Worm (Caenorhabditis elegans) whole organism, midembryonic: ENCODE measurements around the gene K08A2.2.

ENCODE experiments used
- cog-1 ChIP-seq: sonication (generic microtip); optimal IDR thresholded peaks from 2 replicates; lab custom pipeline; 2016; ENCODE audit warnings: missing genetic modification characterization, missing compliant biosample characterization
- flt-1 ChIP-seq: fragments of 200-800 bp; sonication (Bioruptor generic); IDR thresholded peaks from 2 replicates; pipeline ENCODE4 v1.3.6; 2022; ENCODE audit warnings: missing genetic modification characterization, missing compliant biosample characterization
- klf-2 ChIP-seq: fragments of 200-800 bp; sonication (Bioruptor generic); conservative IDR thresholded peaks from 2 replicates; pipeline ENCODE4 v1.3.6; 2022; ENCODE audit warnings: missing genetic modification reagents, missing genetic modification characterization, missing compliant biosample characterization
- med-1 ChIP-seq: sonication (generic microtip); optimal IDR thresholded peaks from 2 replicates; lab custom pipeline; 2017; ENCODE audit warnings: missing genetic modification characterization, mild to moderate bottlenecking, missing compliant biosample characterization, antibody characterized with exemption, missing genetic modification reagents; ENCODE audit not compliant: insufficient read depth
- ref-1 ChIP-seq: fragments of 200-800 bp; sonication (Bioruptor generic); conservative IDR thresholded peaks from 2 replicates; pipeline ENCODE4 v1.3.6; 2022; ENCODE audit warnings: missing genetic modification reagents, missing genetic modification characterization, missing compliant biosample characterization
- tab-1 ChIP-seq: fragments of 200-800 bp; sonication (Bioruptor generic); IDR thresholded peaks from 2 replicates; pipeline ENCODE4 v1.3.6; 2022; ENCODE audit warnings: missing genetic modification characterization, missing compliant biosample characterization
- ztf-23 ChIP-seq: fragments of 200-800 bp; sonication (Bioruptor generic); IDR thresholded peaks from 2 replicates; pipeline ENCODE4 v1.3.6; 2022; ENCODE audit warnings: missing genetic modification reagents, missing genetic modification characterization, missing compliant biosample characterization
- ztf-29 ChIP-seq: fragments of 200-800 bp; sonication (Bioruptor generic); IDR thresholded peaks from 2 replicates; pipeline ENCODE4 v1.3.6; 2022; ENCODE audit warnings: missing genetic modification reagents, missing genetic modification characterization, missing compliant biosample characterization

ce11 chrII:3003667-3004066 is 12.3 kb downstream of the K08A2.2 start, which contains the start of gene lido-11:
- no peak for TF ChIP-seq ref-1 (GFP tag; lab: Robert Waterston, UW)
- no peak for TF ChIP-seq flt-1 (GFP tag; lab: Robert Waterston, UW)
- TF ChIP-seq cog-1 (tag; lab: Kevin White, UChicago), result no peak
- TF ChIP-seq med-1, result no peak
- TF ChIP-seq klf-2 (GFP tag; lab: Robert Waterston, UW), result no peak
- TF ChIP-seq ztf-29, result no peak
- TF ChIP-seq tab-1 (GFP tag; lab: Robert Waterston, UW), result no peak
- no peak for TF ChIP-seq ztf-23 (GFP tag; lab: Robert Waterston, UW)
